Fruit fly (Drosophila melanogaster) whole organism, embryonic: Measurements from ENCODE around the gene CG15043.

Experiments
- Abd-B ChIP-seq: fragments of 200-800 bp; sonication (Bioruptor generic); optimal IDR thresholded peaks from 2 replicates; lab custom pipeline; 2018; ENCODE audit warnings: missing biosample characterization, mild to moderate bottlenecking, missing genetic modification characterization, moderate library complexity
- Bteb2 ChIP-seq: fragments of 200-800 bp; sonication (Bioruptor generic); optimal IDR thresholded peaks from 2 replicates; lab custom pipeline; 2016; ENCODE audit warnings: missing biosample characterization, missing genetic modification characterization
- CG10565 ChIP-seq: fragments of 200-800 bp; sonication (Bioruptor generic); optimal IDR thresholded peaks from 3 replicates; lab custom pipeline; 2016; ENCODE audit warnings: missing biosample characterization, mild to moderate bottlenecking, missing genetic modification characterization
- CG11085 ChIP-seq: fragments of 200-800 bp; sonication (Bioruptor generic); IDR thresholded peaks from 2 replicates; pipeline ENCODE4 v1.3.6; 2022; ENCODE audit warnings: missing biosample characterization, missing genetic modification characterization
- CG11093 ChIP-seq: fragments of 200-800 bp; sonication (Bioruptor generic); IDR thresholded peaks from 3 replicates; pipeline ENCODE4 v1.3.6; 2022; ENCODE audit warnings: missing biosample characterization, missing genetic modification characterization
- CG11504 ChIP-seq: fragments of 200-800 bp; sonication (Bioruptor generic); optimal IDR thresholded peaks from 3 replicates; lab custom pipeline; 2019; ENCODE audit warnings: missing biosample characterization, mild to moderate bottlenecking, missing genetic modification characterization, moderate library complexity
- CG11723 ChIP-seq: fragments of 200-800 bp; sonication (Bioruptor generic); optimal IDR thresholded peaks from 2 replicates; lab custom pipeline; 2017; ENCODE audit warnings: missing biosample characterization, mild to moderate bottlenecking, missing genetic modification characterization
- CG12155 ChIP-seq: fragments of 200-800 bp; sonication (Bioruptor generic); optimal IDR thresholded peaks from 3 replicates; lab custom pipeline; 2016; ENCODE audit warnings: missing biosample characterization, missing genetic modification characterization
- CG12219 ChIP-seq: fragments of 200-800 bp; sonication (Bioruptor generic); optimal IDR thresholded peaks from 3 replicates; lab custom pipeline; 2018; ENCODE audit warnings: missing biosample characterization, mild to moderate bottlenecking, missing genetic modification characterization
- CG14710 ChIP-seq: fragments of 200-800 bp; sonication (Bioruptor generic); optimal IDR thresholded peaks from 3 replicates; lab custom pipeline; 2019; ENCODE audit warnings: missing biosample characterization, mild to moderate bottlenecking, missing genetic modification characterization, moderate library complexity
- CG15479 ChIP-seq: fragments of 200-800 bp; sonication (Bioruptor generic); optimal IDR thresholded peaks from 3 replicates; lab custom pipeline; 2019; ENCODE audit warnings: missing biosample characterization, mild to moderate bottlenecking, missing genetic modification characterization, moderate library complexity
- CG15601 ChIP-seq: fragments of 200-800 bp; sonication (Bioruptor generic); optimal IDR thresholded peaks from 3 replicates; lab custom pipeline; 2019; ENCODE audit warnings: missing biosample characterization, mild to moderate bottlenecking, missing genetic modification characterization, moderate library complexity
- CG16813 ChIP-seq: fragments of 200-800 bp; sonication (Bioruptor generic); IDR thresholded peaks from 3 replicates; pipeline ENCODE4 v1.3.6; 2022; ENCODE audit warnings: missing biosample characterization, missing genetic modification characterization; ENCODE audit not compliant: partially characterized antibody
- CG16863 ChIP-seq: fragments of 200-800 bp; sonication (Bioruptor generic); optimal IDR thresholded peaks from 3 replicates; lab custom pipeline; 2016; ENCODE audit warnings: missing biosample characterization, missing genetic modification characterization
- CG17361 ChIP-seq: fragments of 200-800 bp; sonication (Bioruptor generic); IDR thresholded peaks from 3 replicates; pipeline ENCODE4 v1.3.6; 2022; ENCODE audit warnings: missing biosample characterization, missing genetic modification characterization
- CG2120 ChIP-seq: fragments of 200-800 bp; sonication (Bioruptor generic); optimal IDR thresholded peaks from 3 replicates; lab custom pipeline; 2016; ENCODE audit warnings: missing biosample characterization, missing genetic modification characterization
- CG2712 ChIP-seq: fragments of 200-800 bp; optimal IDR thresholded peaks from 3 replicates; lab custom pipeline; 2019; ENCODE audit warnings: missing biosample characterization, mild to moderate bottlenecking, missing genetic modification characterization, moderate library complexity
- CG30403 ChIP-seq: fragments of 200-800 bp; sonication (Bioruptor generic); optimal IDR thresholded peaks from 3 replicates; lab custom pipeline; 2016; ENCODE audit warnings: missing biosample characterization, missing genetic modification characterization
- CG3163 ChIP-seq: fragments of 200-800 bp; sonication (Bioruptor generic); optimal IDR thresholded peaks from 3 replicates; lab custom pipeline; 2016; ENCODE audit warnings: missing biosample characterization, missing genetic modification characterization
- CG42726 ChIP-seq: fragments of 200-800 bp; sonication (Bioruptor generic); IDR thresholded peaks from 2 replicates; pipeline ENCODE4 v1.3.6; 2022; ENCODE audit warnings: missing biosample characterization, missing genetic modification characterization; ENCODE audit not compliant: partially characterized antibody
- CG4360 ChIP-seq: fragments of 200-800 bp; sonication (Bioruptor generic); IDR thresholded peaks from 2 replicates; pipeline ENCODE4 v1.3.6; 2022; ENCODE audit warnings: missing biosample characterization, missing genetic modification characterization
- CG6175 ChIP-seq: fragments of 200-800 bp; sonication (Bioruptor generic); IDR thresholded peaks from 3 replicates; pipeline ENCODE4 v1.3.6; 2022; ENCODE audit warnings: missing biosample characterization, missing genetic modification characterization
- CG6272 ChIP-seq: fragments of 200-800 bp; sonication (Bioruptor generic); IDR thresholded peaks from 2 replicates; pipeline ENCODE4 v1.3.6; 2022; ENCODE audit warnings: missing biosample characterization, missing genetic modification characterization
- CG7271 ChIP-seq: fragments of 200-800 bp; sonication (Bioruptor generic); optimal IDR thresholded peaks from 2 replicates; lab custom pipeline; 2018; ENCODE audit warnings: missing biosample characterization, mild to moderate bottlenecking, missing genetic modification characterization, moderate library complexity
- CG7372 ChIP-seq: fragments of 200-800 bp; sonication (Bioruptor generic); IDR thresholded peaks from 2 replicates; pipeline ENCODE4 v1.3.6; 2022; ENCODE audit warnings: missing biosample characterization, missing genetic modification characterization
- CG9609 ChIP-seq: fragments of 200-800 bp; sonication (Bioruptor generic); optimal IDR thresholded peaks from 3 replicates; lab custom pipeline; 2016; ENCODE audit warnings: missing biosample characterization, missing genetic modification characterization
- Camta ChIP-seq: fragments of 200-800 bp; sonication (Bioruptor generic); optimal IDR thresholded peaks from 2 replicates; lab custom pipeline; 2016; ENCODE audit warnings: missing biosample characterization, missing genetic modification characterization
- HLH54F ChIP-seq: fragments of 200-800 bp; sonication (Bioruptor generic); optimal IDR thresholded peaks from 3 replicates; lab custom pipeline; 2016; ENCODE audit warnings: missing biosample characterization, missing genetic modification characterization
- Jarid2 ChIP-seq: fragments of 200-800 bp; sonication (Bioruptor generic); optimal IDR thresholded peaks from 3 replicates; lab custom pipeline; 2017; ENCODE audit warnings: mild to moderate bottlenecking, missing biosample characterization, missing genetic modification reagents, missing genetic modification characterization
- MESR4 ChIP-seq: fragments of 200-800 bp; sonication (Bioruptor generic); optimal IDR thresholded peaks from 2 replicates; lab custom pipeline; 2018; ENCODE audit warnings: missing biosample characterization, mild to moderate bottlenecking, missing genetic modification characterization, moderate library complexity
- Neu2 ChIP-seq: fragments of 200-800 bp; sonication (Bioruptor generic); optimal IDR thresholded peaks from 3 replicates; lab custom pipeline; 2016; ENCODE audit warnings: missing biosample characterization, missing genetic modification characterization, borderline replicate concordance
- Nf-YB ChIP-seq: fragments of 200-800 bp; sonication (Bioruptor generic); optimal IDR thresholded peaks from 3 replicates; lab custom pipeline; 2019; ENCODE audit warnings: missing biosample characterization, mild to moderate bottlenecking, missing genetic modification characterization, moderate library complexity
- Rfx ChIP-seq: fragments of 200-800 bp; sonication (Bioruptor generic); IDR thresholded peaks from 2 replicates; pipeline ENCODE4 v1.3.6; 2022; ENCODE audit warnings: missing biosample characterization, missing genetic modification characterization
- Sry-δ ChIP-seq: fragments of 200-800 bp; sonication (Bioruptor generic); optimal IDR thresholded peaks from 2 replicates; lab custom pipeline; 2016; ENCODE audit warnings: missing biosample characterization, missing genetic modification characterization
- YL-1 ChIP-seq: fragments of 200-800 bp; sonication (Bioruptor generic); optimal IDR thresholded peaks from 3 replicates; lab custom pipeline; 2017; ENCODE audit warnings: missing biosample characterization, mild to moderate bottlenecking, missing genetic modification characterization
- corto ChIP-seq: fragments of 200-800 bp; sonication (Bioruptor generic); optimal IDR thresholded peaks from 2 replicates; lab custom pipeline; 2016; ENCODE audit warnings: missing biosample characterization, mild to moderate bottlenecking, missing genetic modification characterization, moderate library complexity
- danr ChIP-seq: fragments of 200-800 bp; sonication (Bioruptor generic); IDR thresholded peaks from 2 replicates; pipeline ENCODE4 v1.3.6; 2022; ENCODE audit warnings: missing biosample characterization, missing genetic modification characterization
- fru ChIP-seq: fragments of >200 bp; optimal IDR thresholded peaks from 2 replicates; lab custom pipeline; 2017
- gem ChIP-seq: fragments of 200-800 bp; sonication (Bioruptor generic); optimal IDR thresholded peaks from 2 replicates; lab custom pipeline; 2019; ENCODE audit warnings: missing biosample characterization, mild to moderate bottlenecking, missing genetic modification characterization, moderate library complexity
- pan ChIP-seq, 4 experiments: fragments of >200 bp in 3 of 4; fragments of 200-800 bp in 1 of 4; sonication (Bioruptor generic) in 1 of 4; optimal IDR thresholded peaks in 3 of 4; IDR thresholded peaks in 1 of 4; 2 replicates each; pipeline versions ENCODE4 v1.3.6 to Lab custom; 2017 to 2022; ENCODE audit warnings: missing biosample characterization in 2 of 4, missing genetic modification characterization in 2 of 4, mixed read lengths in 1 of 4
- pzg ChIP-seq: fragments of 200-800 bp; sonication (Bioruptor generic); optimal IDR thresholded peaks from 3 replicates; lab custom pipeline; 2018; ENCODE audit warnings: missing biosample characterization, mild to moderate bottlenecking, missing genetic modification characterization, moderate library complexity
- shn ChIP-seq: fragments of 200-800 bp; sonication (Bioruptor generic); optimal IDR thresholded peaks from 3 replicates; lab custom pipeline; 2016; ENCODE audit warnings: missing biosample characterization, missing genetic modification characterization
- sna ChIP-seq: fragments of 200-800 bp; sonication (Bioruptor generic); IDR thresholded peaks from 2 replicates; pipeline ENCODE4 v1.3.6; 2022; ENCODE audit warnings: missing biosample characterization, missing genetic modification characterization; ENCODE audit not compliant: partially characterized antibody
- sqz ChIP-seq: fragments of 200-800 bp; sonication (Bioruptor generic); optimal IDR thresholded peaks from 3 replicates; lab custom pipeline; 2018; ENCODE audit warnings: missing biosample characterization, mild to moderate bottlenecking, missing genetic modification characterization
- stwl ChIP-seq: fragments of 200-800 bp; sonication (Bioruptor generic); optimal IDR thresholded peaks from 3 replicates; lab custom pipeline; 2018; ENCODE audit warnings: missing biosample characterization, mild to moderate bottlenecking, missing genetic modification characterization, moderate library complexity
- tin ChIP-seq: fragments of 200-800 bp; sonication (Bioruptor generic); optimal IDR thresholded peaks from 3 replicates; lab custom pipeline; 2016; ENCODE audit warnings: missing biosample characterization, missing genetic modification characterization
- trem ChIP-seq: fragments of 200-800 bp; optimal IDR thresholded peaks from 3 replicates; lab custom pipeline; 2019; ENCODE audit warnings: missing biosample characterization, mild to moderate bottlenecking, missing genetic modification characterization, moderate library complexity
- zen2 ChIP-seq: fragments of 200-800 bp; sonication (Bioruptor generic); IDR thresholded peaks from 3 replicates; pipeline ENCODE4 v1.3.6; 2022; ENCODE audit warnings: missing biosample characterization, missing genetic modification characterization; ENCODE audit not compliant: partially characterized antibody

Gene CG15043

dm6 chrX:18515205-18515921 is 21.4 kb upstream of the CG15043 start, which contains the start of the genes Bx and HisRS (continued):
- TF ChIP-seq corto (no peak), CG11093 (no peak), CG10565 (GFP tag; lab: Kevin White, UChicago) (no peak), zen2 (GFP tag; lab: Robert Waterston, UW) (no peak), CG12155 (GFP tag; lab: Kevin White, UChicago) (no peak), CG6272 (GFP tag; lab: Robert Waterston, UW) (no peak), tin (GFP tag; lab: Kevin White, UChicago) (no peak), MESR4 (GFP tag; lab: Kevin White, UChicago) (peak; percentile 9), CG11504 (peak; percentile 52), CG7271 (no peak), CG30403 (GFP tag; lab: Kevin White, UChicago) (no peak), CG15479 (no peak), CG3163 (GFP tag; lab: Kevin White, UChicago) (no peak), Bteb2 (GFP tag; lab: Kevin White, UChicago) (no peak), CG16863 (no peak), CG6175 (no peak), Camta (no peak), fru (lab: Kevin White, UChicago) (no peak), CG4360 (GFP tag; lab: Robert Waterston, UW) (no peak), CG15601 (tag; lab: Kevin White, UChicago) (no peak), YL-1 (GFP tag; lab: Kevin White, UChicago) (peak; percentile 19), trem (peak; percentile 9), Nf-YB (GFP tag; lab: Kevin White, UChicago) (no peak), danr (no peak), sna (GFP tag; lab: Robert Waterston, UW) (no peak), CG7372 (GFP tag; lab: Robert Waterston, UW) (no peak), shn (GFP tag; lab: Kevin White, UChicago) (no peak), CG14710 (peak; percentile 20), CG11723 (GFP tag; lab: Kevin White, UChicago) (no peak), sqz (GFP tag; lab: Kevin White, UChicago) (peak; percentile 94), CG16813 (GFP tag; lab: Robert Waterston, UW) (peak; percentile 28; the same call in 1 of the 3 replicates), HLH54F (GFP tag; lab: Kevin White, UChicago) (no peak), gem (no peak), CG2120 (peak; percentile 16), CG17361 (0 out of 3 replicates have a peak, but pooled peaks have one; percentile 20), stwl (tag; lab: Kevin White, UChicago) (peak; percentile 41), CG12219 (GFP tag; lab: Kevin White, UChicago) (no peak), CG2712 (tag; lab: Kevin White, UChicago) (no peak), Rfx (peak; percentile 38), pan (optimal IDR thresholded peaks at IDR 0.05; lab: Kevin White, UChicago) (no peak), pan (GFP tag; optimal IDR thresholded peaks at IDR 0.05 in 1 of 2, IDR thresholded peaks at IDR 0.05 in 1 of 2) (no peak), Jarid2 (GFP tag; lab: Kevin White, UChicago) (no peak), CG42726 (peak; percentile 59), CG11085 (no peak), Sry-δ (peak; percentile 26), pzg (GFP tag; lab: Kevin White, UChicago) (peak; percentile 79), Neu2 (GFP tag; lab: Kevin White, UChicago) (no peak), CG9609 (GFP tag; lab: Kevin White, UChicago) (no peak), Abd-B (peak; percentile 19)
